Fruit fly (Drosophila melanogaster) whole organism, prepupa: ENCODE measurements around the gene fru.

Experiments
- CG11762 ChIP-seq: fragments of 200-800 bp; sonication (Bioruptor generic); optimal IDR thresholded peaks from 3 replicates; lab custom pipeline; 2016; ENCODE audit warnings: missing biosample characterization, missing genetic modification characterization; ENCODE audit not compliant: insufficient read depth
- CG6854 ChIP-seq: fragments of 200-800 bp; sonication (Bioruptor generic); optimal IDR thresholded peaks from 2 replicates; lab custom pipeline; 2017; ENCODE audit warnings: missing biosample characterization, mild to moderate bottlenecking, missing genetic modification characterization
- Lpt ChIP-seq: fragments of 200-800 bp; sonication (Bioruptor generic); optimal IDR thresholded peaks from 3 replicates; lab custom pipeline; 2016; ENCODE audit warnings: missing biosample characterization, missing genetic modification characterization

- no peak for TF ChIP-seq Lpt (GFP tag; lab: Kevin White, UChicago)
- TF ChIP-seq CG11762 (GFP tag; lab: Kevin White, UChicago) = no peak
- TF ChIP-seq CG6854 (GFP tag; lab: Kevin White, UChicago) = no peak
Observed at dm6 chr3R:18545486-18545885, at the start of gene fru.
